Fruit fly (Drosophila melanogaster) whole organism, adult: Measurements from ENCODE around the gene CG33203.

Experiments used
- CG11617 ChIP-seq: fragments of 200-800 bp; sonication (Bioruptor generic); optimal IDR thresholded peaks from 2 replicates; lab custom pipeline; 2017; ENCODE audit warnings: mild to moderate bottlenecking, missing biosample characterization, missing genetic modification reagents, missing genetic modification characterization
- CG12768 ChIP-seq: fragments of 200-800 bp; sonication (Bioruptor generic); optimal IDR thresholded peaks from 2 replicates; lab custom pipeline; 2017; ENCODE audit warnings: missing biosample characterization, missing genetic modification characterization, mild to moderate bottlenecking, moderate library complexity, missing genetic modification reagents
- CG14711 ChIP-seq: fragments of 200-800 bp; sonication (Bioruptor generic); optimal IDR thresholded peaks from 2 replicates; lab custom pipeline; 2018; ENCODE audit warnings: missing biosample characterization, mild to moderate bottlenecking, missing genetic modification characterization, moderate library complexity
- CG1620 ChIP-seq: fragments of 200-800 bp; sonication (Bioruptor generic); optimal IDR thresholded peaks from 2 replicates; lab custom pipeline; 2016; ENCODE audit warnings: missing biosample characterization, missing genetic modification characterization
- CG33017 ChIP-seq: fragments of 200-800 bp; sonication (Bioruptor generic); optimal IDR thresholded peaks from 2 replicates; lab custom pipeline; 2018; ENCODE audit warnings: missing biosample characterization, mild to moderate bottlenecking, missing genetic modification characterization, moderate library complexity
- CG5204 ChIP-seq: fragments of 200-800 bp; sonication (Bioruptor generic); optimal IDR thresholded peaks from 2 replicates; lab custom pipeline; 2016; ENCODE audit warnings: missing biosample characterization, missing genetic modification characterization
- CG7045 ChIP-seq: fragments of 200-800 bp; sonication (Bioruptor generic); optimal IDR thresholded peaks from 2 replicates; lab custom pipeline; 2017; ENCODE audit warnings: missing biosample characterization, mild to moderate bottlenecking, missing genetic modification characterization
- CG7101 ChIP-seq: fragments of 200-800 bp; sonication (Bioruptor generic); optimal IDR thresholded peaks from 2 replicates; lab custom pipeline; 2018; ENCODE audit warnings: missing biosample characterization, mild to moderate bottlenecking, missing genetic modification characterization, moderate library complexity
- Clk ChIP-seq: fragments of 200-800 bp; sonication (Bioruptor generic); optimal IDR thresholded peaks from 2 replicates; lab custom pipeline; 2017; ENCODE audit warnings: missing biosample characterization, missing genetic modification characterization
- Crg-1 ChIP-seq: fragments of 200-800 bp; sonication (Bioruptor generic); optimal IDR thresholded peaks from 2 replicates; lab custom pipeline; 2016; ENCODE audit warnings: missing biosample characterization, missing genetic modification characterization
- Hr96 ChIP-seq: fragments of 200-800 bp; sonication (Bioruptor generic); optimal IDR thresholded peaks from 2 replicates; lab custom pipeline; 2016; ENCODE audit warnings: missing biosample characterization, missing genetic modification characterization
- Mnt ChIP-seq: fragments of 200-800 bp; sonication (Bioruptor generic); optimal IDR thresholded peaks from 2 replicates; lab custom pipeline; 2016; ENCODE audit warnings: missing biosample characterization, mild to moderate bottlenecking, missing genetic modification characterization
- bab1 ChIP-seq: fragments of 200-800 bp; sonication (Bioruptor generic); optimal IDR thresholded peaks from 3 replicates; lab custom pipeline; 2019; ENCODE audit warnings: missing biosample characterization, mild to moderate bottlenecking, missing genetic modification characterization, moderate library complexity
- cic ChIP-seq: fragments of 200-800 bp; sonication (Bioruptor generic); optimal IDR thresholded peaks from 2 replicates; lab custom pipeline; 2017; ENCODE audit warnings: missing biosample characterization, mild to moderate bottlenecking, missing genetic modification characterization, moderate library complexity
- cnc ChIP-seq, 2 experiments: fragments of >200 bp; optimal IDR thresholded peaks; 2 replicates each; lab custom pipeline; 2017
- kay ChIP-seq: fragments of 200-800 bp; sonication (Bioruptor generic); peaks from one replicate; lab custom pipeline; 2016; ENCODE audit warnings: missing biosample characterization, missing genetic modification characterization, borderline replicate concordance
- ovo ChIP-seq: fragments of 200-800 bp; sonication (Bioruptor generic); optimal IDR thresholded peaks from 2 replicates; lab custom pipeline; 2016; ENCODE audit warnings: missing biosample characterization, missing genetic modification characterization
- pad ChIP-seq: fragments of 200-800 bp; sonication (Bioruptor generic); optimal IDR thresholded peaks from 3 replicates; lab custom pipeline; 2017; ENCODE audit warnings: missing biosample characterization, missing genetic modification characterization, mild to moderate bottlenecking, moderate library complexity, missing genetic modification reagents
- tj ChIP-seq: fragments of 200-800 bp; sonication (Bioruptor generic); optimal IDR thresholded peaks from 3 replicates; lab custom pipeline; 2017; ENCODE audit warnings: missing biosample characterization, mild to moderate bottlenecking, missing genetic modification characterization, moderate library complexity
- toe ChIP-seq: fragments of 200-800 bp; sonication (Bioruptor generic); optimal IDR thresholded peaks from 2 replicates; lab custom pipeline; 2016; ENCODE audit warnings: missing biosample characterization, missing genetic modification characterization

The CG33203 gene

DNA sequence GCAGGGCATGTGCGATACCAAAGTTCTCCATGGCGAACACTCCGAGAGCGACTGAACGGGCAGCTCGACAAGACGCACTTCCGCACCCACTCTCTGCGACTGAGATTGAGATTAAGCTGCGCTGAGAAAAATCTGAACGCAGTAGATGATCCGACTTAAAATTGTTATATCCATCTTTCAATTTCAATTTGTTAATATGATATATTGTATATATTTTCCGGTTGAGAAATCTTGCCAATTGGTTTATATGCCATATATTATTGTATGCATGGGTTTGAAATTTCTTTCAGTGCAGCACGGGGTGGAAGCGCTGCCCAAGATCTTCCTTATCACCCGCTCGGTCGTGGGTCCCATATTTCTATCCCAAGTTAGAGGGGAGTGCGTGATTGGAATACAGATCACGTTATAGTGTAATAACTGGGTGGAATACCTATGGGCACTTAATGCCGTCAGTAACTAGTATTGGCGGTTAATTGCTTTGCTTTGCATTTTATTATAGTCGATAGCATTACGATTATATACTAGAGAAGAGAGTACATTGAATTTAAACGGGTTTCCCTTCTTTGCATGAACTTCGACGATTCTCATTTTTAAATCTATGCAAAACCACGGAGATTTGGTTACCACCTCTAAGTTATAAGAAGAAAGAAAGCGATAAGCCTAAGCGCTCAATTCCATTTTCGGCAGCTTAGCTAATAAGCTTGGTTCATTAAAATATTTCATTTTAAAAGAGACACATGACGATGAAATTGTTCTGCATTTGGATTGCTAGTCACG is 7.3 kb downstream of the CG33203 start, which contains the start of the genes Nepl19 and Nepl20:
Gene Nepl19, minus strand, starts transcription at position 57 of the 777 bp plus-strand sequence.
Gene Nepl20, plus strand, starts transcription at position 727 of the 777 bp plus-strand sequence.
- TF ChIP-seq CG5204 (GFP tag; lab: Kevin White, UChicago) = peak; percentile 76
- peak; percentile 80 for TF ChIP-seq CG11617 (GFP tag; lab: Kevin White, UChicago)
- TF ChIP-seq Crg-1 = peak; percentile 58
- TF ChIP-seq kay (GFP tag; lab: Kevin White, UChicago) = no peak
- peak; percentile 65 for TF ChIP-seq pad (GFP tag; lab: Kevin White, UChicago)
- peak; percentile 85 for TF ChIP-seq Clk (GFP tag; lab: Kevin White, UChicago)
- TF ChIP-seq ovo (GFP tag; lab: Kevin White, UChicago) = no peak
- peak; percentile 83 for TF ChIP-seq CG7045 (GFP tag; lab: Kevin White, UChicago)
- TF ChIP-seq toe (GFP tag; lab: Kevin White, UChicago) = peak; percentile 70
- peak; percentile 58 for TF ChIP-seq Mnt
- TF ChIP-seq tj (GFP tag; lab: Kevin White, UChicago) = peak; percentile 68
- TF ChIP-seq Hr96 (GFP tag; lab: Kevin White, UChicago) = peak; percentile 61
- peak; percentile 92 for TF ChIP-seq CG33017 (tag; lab: Kevin White, UChicago)
- TF ChIP-seq cic (GFP tag; lab: Kevin White, UChicago) = peak; percentile 74
- TF ChIP-seq CG1620 (GFP tag; lab: Kevin White, UChicago) = peak; percentile 20
- TF ChIP-seq bab1 (GFP tag; lab: Kevin White, UChicago) = no peak
- no peak for TF ChIP-seq cnc (optimal IDR thresholded peaks at IDR 0.05; lab: Kevin White, UChicago)
- peak; percentile 79 for TF ChIP-seq CG14711
- peak; percentile 95 for TF ChIP-seq CG12768 (GFP tag; lab: Kevin White, UChicago)
- TF ChIP-seq CG7101 (tag; lab: Kevin White, UChicago) = peak; percentile 85

DNA sequence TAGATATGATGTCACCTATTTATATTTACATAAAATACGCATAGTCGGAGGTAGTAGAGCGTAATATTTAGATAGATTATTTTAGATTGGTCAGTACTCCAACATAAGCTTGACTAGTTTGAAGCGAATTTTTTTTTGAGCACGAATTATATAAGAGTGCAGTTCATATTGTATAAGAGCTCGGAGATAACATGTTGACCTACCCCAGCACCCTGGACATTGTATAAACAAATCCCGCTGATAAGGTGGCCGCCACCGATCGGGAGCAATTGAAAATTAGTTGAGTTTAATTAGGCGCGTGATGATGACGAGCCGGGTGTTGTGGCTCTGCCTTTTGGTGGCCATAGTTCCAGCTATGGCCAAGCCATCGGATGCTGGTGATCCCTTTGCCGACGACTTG is 12.2 kb downstream of the CG33203 start, which contains the start of gene Nepl18:
Gene Nepl18, plus strand, starts transcription at position 277 of the 400 bp plus-strand sequence.
- TF ChIP-seq cic (GFP tag; lab: Kevin White, UChicago) (no peak), Mnt (no peak), CG7101 (tag; lab: Kevin White, UChicago) (no peak), Clk (GFP tag; lab: Kevin White, UChicago) (no peak), CG33017 (tag; lab: Kevin White, UChicago) (no peak), CG11617 (GFP tag; lab: Kevin White, UChicago) (no peak), CG12768 (GFP tag; lab: Kevin White, UChicago) (no peak), CG7045 (GFP tag; lab: Kevin White, UChicago) (no peak), cnc (optimal IDR thresholded peaks at IDR 0.05; lab: Kevin White, UChicago) (no peak), Hr96 (GFP tag; lab: Kevin White, UChicago) (no peak), kay (GFP tag; lab: Kevin White, UChicago) (no peak), toe (GFP tag; lab: Kevin White, UChicago) (no peak), bab1 (GFP tag; lab: Kevin White, UChicago) (no peak), CG1620 (GFP tag; lab: Kevin White, UChicago) (no peak), pad (GFP tag; lab: Kevin White, UChicago) (no peak)

DNA sequence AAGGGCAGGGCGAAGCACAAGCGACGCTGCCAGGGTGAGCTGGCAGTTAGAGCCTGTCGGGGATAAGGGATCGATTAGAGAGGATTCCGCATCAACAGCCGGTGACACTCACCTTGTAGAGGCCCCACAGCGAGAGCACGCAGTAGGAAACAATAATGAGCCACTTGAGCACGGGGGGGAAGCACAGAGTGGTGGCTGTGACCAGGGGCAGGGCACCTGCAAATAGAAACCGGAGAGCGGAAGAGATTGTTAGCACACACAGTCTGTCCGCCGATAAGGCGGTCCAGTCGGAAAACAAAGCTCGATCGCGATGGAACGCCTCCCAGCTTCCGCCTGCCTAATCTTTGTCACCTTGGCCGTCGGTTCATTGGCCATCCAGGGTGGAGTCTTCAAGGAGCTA is 14.9 kb downstream of the CG33203 start, which contains the start of gene Nepl17:
Gene Nepl17, plus strand, starts transcription at position 301 of the 400 bp plus-strand sequence.
- TF ChIP-seq ovo (GFP tag; lab: Kevin White, UChicago) (no peak), CG7101 (tag; lab: Kevin White, UChicago) (no peak), cic (GFP tag; lab: Kevin White, UChicago) (no peak), tj (GFP tag; lab: Kevin White, UChicago) (no peak), CG7045 (GFP tag; lab: Kevin White, UChicago) (no peak)

DNA sequence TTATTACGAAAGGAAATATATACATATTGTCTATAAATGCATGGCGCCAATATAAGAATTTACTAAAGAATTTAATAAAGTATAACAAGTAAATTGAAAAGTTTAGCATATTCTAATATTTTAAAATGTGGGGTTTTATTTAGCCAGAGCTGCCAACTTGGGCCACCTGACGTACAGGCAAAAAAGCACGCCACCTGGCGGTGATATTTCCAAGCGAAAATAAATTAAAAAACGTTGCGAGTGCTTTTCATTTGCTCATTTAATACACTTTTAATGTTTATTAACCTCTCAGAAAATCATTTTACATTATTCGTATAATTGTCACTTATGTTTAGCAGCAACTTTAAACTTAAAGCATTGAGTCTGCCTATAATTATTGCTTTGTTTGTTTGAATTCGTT is 17.1 kb downstream of the CG33203 start:
- no peak for TF ChIP-seq cnc (optimal IDR thresholded peaks at IDR 0.05; lab: Kevin White, UChicago)
- TF ChIP-seq kay (GFP tag; lab: Kevin White, UChicago) = peak; percentile 56

DNA sequence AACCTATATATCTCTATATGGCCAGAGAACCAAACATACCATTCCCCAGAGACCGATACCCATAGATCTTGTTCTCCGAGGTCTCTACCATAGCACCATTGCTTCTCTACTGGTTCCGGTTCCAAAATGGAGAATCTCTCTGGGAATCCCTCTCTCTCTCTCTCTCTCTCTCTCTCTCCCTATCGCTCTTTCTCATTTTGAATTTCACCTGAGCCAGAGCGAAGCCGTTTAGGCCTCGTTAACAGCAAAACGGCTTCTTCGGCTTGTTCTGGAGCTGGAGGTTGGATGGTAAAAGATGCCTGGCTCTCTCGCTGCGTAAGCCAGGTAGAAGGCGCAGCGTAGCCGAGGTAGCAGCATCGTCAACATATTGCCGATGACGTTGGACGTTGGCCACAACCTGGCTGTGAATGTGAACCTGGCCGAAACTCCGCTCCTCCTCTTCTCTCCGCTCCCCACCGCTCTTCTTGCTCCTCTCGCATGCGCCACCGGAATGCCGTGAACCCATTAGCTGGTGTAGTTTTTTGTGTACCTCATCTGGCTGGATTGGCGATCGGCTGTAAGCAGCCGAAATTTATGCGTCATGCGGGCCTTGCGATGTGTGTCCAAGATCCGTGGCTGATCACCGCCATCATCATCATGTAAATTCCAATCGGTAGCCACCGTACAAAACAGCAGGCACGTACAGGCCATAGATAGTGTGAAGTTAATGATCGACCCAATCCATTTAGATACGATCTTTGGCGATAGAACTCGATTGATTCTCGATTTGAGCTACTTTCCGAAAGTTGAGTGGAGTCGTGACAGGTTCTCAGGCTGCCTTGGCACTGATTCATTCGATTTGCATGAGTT is 26.0 kb downstream of the CG33203 start:
- TF ChIP-seq CG7101 (tag; lab: Kevin White, UChicago) (no peak), Mnt (no peak), bab1 (GFP tag; lab: Kevin White, UChicago) (no peak), kay (GFP tag; lab: Kevin White, UChicago) (no peak), CG33017 (tag; lab: Kevin White, UChicago) (no peak), CG14711 (no peak), Hr96 (GFP tag; lab: Kevin White, UChicago) (no peak), CG12768 (GFP tag; lab: Kevin White, UChicago) (no peak), tj (GFP tag; lab: Kevin White, UChicago) (no peak), toe (GFP tag; lab: Kevin White, UChicago) (no peak), CG1620 (GFP tag; lab: Kevin White, UChicago) (no peak), Crg-1 (no peak), pad (GFP tag; lab: Kevin White, UChicago) (no peak), cnc (optimal IDR thresholded peaks at IDR 0.05; lab: Kevin White, UChicago) (no peak), Clk (GFP tag; lab: Kevin White, UChicago) (no peak), CG7045 (GFP tag; lab: Kevin White, UChicago) (no peak), CG5204 (GFP tag; lab: Kevin White, UChicago) (no peak), cic (GFP tag; lab: Kevin White, UChicago) (no peak)
